Worm (Caenorhabditis elegans) whole organism, late embryonic: Measurements from ENCODE around the gene F54F7.3.

Experiments used
- C08G9.2 ChIP-seq: sonication (generic microtip); optimal IDR thresholded peaks from 2 replicates; lab custom pipeline; 2016; ENCODE audit warnings: mild to moderate bottlenecking, missing genetic modification characterization, moderate library complexity, missing compliant biosample characterization
- K02D7.2 ChIP-seq: sonication (generic microtip); optimal IDR thresholded peaks from 2 replicates; lab custom pipeline; 2017; ENCODE audit warnings: mild to moderate bottlenecking, missing genetic modification characterization, missing compliant biosample characterization
- T23F11.4 ChIP-seq: fragments of 200-800 bp; sonication (Bioruptor generic); optimal IDR thresholded peaks from 2 replicates; lab custom pipeline; 2018; ENCODE audit warnings: mild to moderate bottlenecking, missing genetic modification characterization, missing compliant biosample characterization
- Y22D7AL.16 ChIP-seq: sonication (generic microtip); optimal IDR thresholded peaks from 2 replicates; lab custom pipeline; 2016; ENCODE audit warnings: missing genetic modification characterization, missing compliant biosample characterization
- ahr-1 ChIP-seq: sonication (generic microtip); optimal IDR thresholded peaks from 2 replicates; lab custom pipeline; 2016; ENCODE audit warnings: missing genetic modification characterization, missing compliant biosample characterization
- ama-1 ChIP-seq: fragments of 150-350 bp; optimal IDR thresholded peaks from 2 replicates; lab custom pipeline; 2014
- ceh-14 ChIP-seq: sonication (generic microtip); optimal IDR thresholded peaks from 2 replicates; lab custom pipeline; 2016; ENCODE audit warnings: missing genotype, missing genetic modification characterization, missing compliant biosample characterization
- ceh-19 ChIP-seq: fragments of 200-800 bp; sonication (Bioruptor generic); optimal IDR thresholded peaks from 2 replicates; lab custom pipeline; 2018; ENCODE audit warnings: mild to moderate bottlenecking, missing genetic modification characterization, missing compliant biosample characterization
- ceh-24 ChIP-seq: sonication (generic microtip); optimal IDR thresholded peaks from 2 replicates; lab custom pipeline; 2016; ENCODE audit warnings: mild to moderate bottlenecking, missing genetic modification characterization, missing compliant biosample characterization
- ceh-30 ChIP-seq: fragments of 150-350 bp; optimal IDR thresholded peaks from 2 replicates; lab custom pipeline; 2014; ENCODE audit warnings: missing biosample characterization, missing genetic modification characterization
- ceh-31 ChIP-seq: sonication (generic microtip); optimal IDR thresholded peaks from 2 replicates; lab custom pipeline; 2016; ENCODE audit warnings: missing genetic modification characterization, missing compliant biosample characterization
- ceh-48 ChIP-seq: sonication (generic microtip); optimal IDR thresholded peaks from 2 replicates; lab custom pipeline; 2016; ENCODE audit warnings: missing genetic modification characterization, inconsistent platforms, missing compliant biosample characterization
- ceh-9 ChIP-seq: sonication (generic microtip); optimal IDR thresholded peaks from 2 replicates; lab custom pipeline; 2016; ENCODE audit warnings: mild to moderate bottlenecking, missing genetic modification characterization, inconsistent platforms, missing compliant biosample characterization
- che-1 ChIP-seq: sonication (generic microtip); optimal IDR thresholded peaks from 2 replicates; lab custom pipeline; 2016; ENCODE audit warnings: mild to moderate bottlenecking, missing genetic modification characterization, missing compliant biosample characterization
- dmd-4 ChIP-seq: sonication (generic microtip); optimal IDR thresholded peaks from 2 replicates; lab custom pipeline; 2016; ENCODE audit warnings: borderline replicate concordance, missing genetic modification characterization, missing compliant biosample characterization
- ets-4 ChIP-seq: sonication (generic microtip); optimal IDR thresholded peaks from 2 replicates; lab custom pipeline; 2016; ENCODE audit warnings: missing genetic modification characterization, missing compliant biosample characterization
- fkh-6 ChIP-seq: sonication (generic microtip); optimal IDR thresholded peaks from 2 replicates; lab custom pipeline; 2016; ENCODE audit warnings: missing genetic modification characterization, missing compliant biosample characterization
- gmeb-2 ChIP-seq: sonication (generic microtip); optimal IDR thresholded peaks from 2 replicates; lab custom pipeline; 2016; ENCODE audit warnings: missing genetic modification characterization, inconsistent platforms, missing compliant biosample characterization
- hlh-13 ChIP-seq: fragments of 200-800 bp; sonication (Bioruptor generic); optimal IDR thresholded peaks from 2 replicates; lab custom pipeline; 2018; ENCODE audit warnings: mild to moderate bottlenecking, missing genetic modification characterization, missing compliant biosample characterization
- lim-6 ChIP-seq: sonication (generic microtip); optimal IDR thresholded peaks from 2 replicates; lab custom pipeline; 2016; ENCODE audit warnings: missing genetic modification characterization, missing compliant biosample characterization
- madf-2 ChIP-seq: sonication (generic microtip); optimal IDR thresholded peaks from 2 replicates; lab custom pipeline; 2017; ENCODE audit warnings: missing genetic modification characterization, missing compliant biosample characterization
- nfya-1 ChIP-seq: sonication (generic microtip); optimal IDR thresholded peaks from 2 replicates; lab custom pipeline; 2017; ENCODE audit warnings: missing genetic modification characterization, mild to moderate bottlenecking, missing compliant biosample characterization, antibody characterized with exemption, moderate library complexity
- nhr-232 ChIP-seq: sonication (generic microtip); optimal IDR thresholded peaks from 2 replicates; lab custom pipeline; 2016; ENCODE audit warnings: missing genetic modification characterization, missing compliant biosample characterization
- npax-4 ChIP-seq: sonication (generic microtip); optimal IDR thresholded peaks from 2 replicates; lab custom pipeline; 2016; ENCODE audit warnings: missing genetic modification characterization, missing compliant biosample characterization
- pat-9 ChIP-seq: fragments of 200-800 bp; sonication (Bioruptor generic); optimal IDR thresholded peaks from 2 replicates; lab custom pipeline; 2018; ENCODE audit warnings: mild to moderate bottlenecking, missing genetic modification characterization, moderate library complexity, missing compliant biosample characterization
- pax-1 ChIP-seq: fragments of 150-350 bp; optimal IDR thresholded peaks from 2 replicates; lab custom pipeline; 2014; ENCODE audit warnings: missing biosample characterization, missing genetic modification characterization
- pqm-1 ChIP-seq: sonication (generic microtip); optimal IDR thresholded peaks from 2 replicates; lab custom pipeline; 2016; ENCODE audit warnings: missing genetic modification characterization, missing compliant biosample characterization
- pros-1 ChIP-seq: fragments of 150-350 bp; optimal IDR thresholded peaks from 2 replicates; lab custom pipeline; 2014; ENCODE audit warnings: missing biosample characterization, missing genetic modification reagents, missing genetic modification characterization
- ref-2 ChIP-seq: sonication (generic microtip); optimal IDR thresholded peaks from 2 replicates; lab custom pipeline; 2016; ENCODE audit warnings: missing genetic modification characterization, missing compliant biosample characterization
- rnt-1 ChIP-seq: sonication (generic microtip); optimal IDR thresholded peaks from 2 replicates; lab custom pipeline; 2016; ENCODE audit warnings: missing genetic modification characterization, missing compliant biosample characterization
- sox-4 ChIP-seq: sonication (generic microtip); optimal IDR thresholded peaks from 2 replicates; lab custom pipeline; 2017; ENCODE audit warnings: mild to moderate bottlenecking, missing genetic modification characterization, inconsistent platforms, missing compliant biosample characterization
- tbx-2 ChIP-seq: sonication (generic microtip); optimal IDR thresholded peaks from 2 replicates; lab custom pipeline; 2016; ENCODE audit warnings: missing genetic modification characterization, missing compliant biosample characterization
- tbx-7 ChIP-seq: sonication (generic microtip); optimal IDR thresholded peaks from 2 replicates; lab custom pipeline; 2016; ENCODE audit warnings: missing genotype, missing genetic modification characterization, missing compliant biosample characterization
- ttx-3 ChIP-seq: sonication (generic microtip); optimal IDR thresholded peaks from 2 replicates; lab custom pipeline; 2016; ENCODE audit warnings: missing genetic modification reagents, missing genetic modification characterization, missing compliant biosample characterization
- unc-3 ChIP-seq, 2 experiments: fragments of 200-800 bp in 1 of 2; sonication (Bioruptor generic) in 1 of 2; sonication (generic microtip) in 1 of 2; conservative IDR thresholded peaks in 1 of 2; optimal IDR thresholded peaks in 1 of 2; 2 replicates each; pipeline versions ENCODE4 v1.3.6 to Lab custom; 2016 to 2022; ENCODE audit warnings: missing compliant biosample characterization in 2 of 2, missing genetic modification characterization in 2 of 2, missing genetic modification reagents in 1 of 2
- unc-42 ChIP-seq: sonication (generic microtip); optimal IDR thresholded peaks from 2 replicates; lab custom pipeline; 2016; ENCODE audit warnings: missing genotype, missing genetic modification characterization, missing compliant biosample characterization
- unc-55 ChIP-seq: sonication (generic microtip); optimal IDR thresholded peaks from 2 replicates; lab custom pipeline; 2017; ENCODE audit warnings: missing biosample characterization, missing genetic modification reagents, missing genetic modification characterization
- unc-86 ChIP-seq: sonication (generic microtip); optimal IDR thresholded peaks from 2 replicates; lab custom pipeline; 2016; ENCODE audit warnings: missing genetic modification characterization, missing compliant biosample characterization
- zip-5 ChIP-seq: sonication (generic microtip); optimal IDR thresholded peaks from 2 replicates; lab custom pipeline; 2016; ENCODE audit warnings: missing genetic modification characterization, missing compliant biosample characterization
- ztf-16 ChIP-seq: sonication (generic microtip); optimal IDR thresholded peaks from 2 replicates; lab custom pipeline; 2017; ENCODE audit warnings: missing genetic modification characterization, missing compliant biosample characterization

Gene F54F7.3

ce11 chrX:11850572-11850971 is 590 bp upstream of the F54F7.3 start, which contains the start of gene F54F7.14:
Gene F54F7.14 (plus strand): TSS chrX:11850872.
- TF ChIP-seq nfya-1 (tag; lab: Kevin White, UChicago), result no peak
- no peak for TF ChIP-seq ets-4 (tag; lab: Kevin White, UChicago)
- no peak for TF ChIP-seq rnt-1 (tag; lab: Kevin White, UChicago)
- no peak for TF ChIP-seq pat-9 (tag; lab: Kevin White, UChicago)
- TF ChIP-seq ceh-14 (tag; lab: Kevin White, UChicago), result no peak

DNA sequence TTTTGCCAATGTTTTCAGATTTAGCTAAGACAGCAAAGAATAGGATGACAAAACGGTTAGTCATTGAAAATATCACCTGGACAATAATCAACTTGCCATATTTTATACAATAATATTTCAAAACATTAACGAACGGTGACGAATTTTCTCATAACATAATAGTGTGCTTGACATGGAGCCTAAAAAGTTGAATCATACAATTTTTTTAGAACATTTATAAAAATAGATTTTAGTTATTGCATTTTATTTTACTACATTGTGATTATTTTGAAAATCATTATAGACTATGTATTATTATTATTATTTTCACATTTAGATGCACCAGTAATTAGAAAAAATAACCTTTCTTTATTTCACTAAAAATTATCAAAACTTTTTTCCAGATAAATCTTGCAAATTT is 1.4 kb downstream of the F54F7.3 start, which contains the start of gene F54F7.9:
F54F7.9 (minus strand) TSS at position 101 of the 400 bp plus-strand sequence.
- TF ChIP-seq ceh-31 (no peak), unc-42 (tag; lab: Kevin White, UChicago) (no peak), che-1 (tag; lab: Kevin White, UChicago) (no peak), tbx-7 (tag; lab: Kevin White, UChicago) (no peak), ceh-30 (no peak), gmeb-2 (tag; lab: Kevin White, UChicago) (no peak), ahr-1 (tag; lab: Kevin White, UChicago) (no peak), K02D7.2 (tag; lab: Kevin White, UChicago) (no peak), pros-1 (tag; lab: Kevin White, UChicago) (no peak), unc-3 (GFP tag; conservative IDR thresholded peaks at IDR 0.05; lab: Robert Waterston, UW) (no peak), unc-3 (tag; optimal IDR thresholded peaks at IDR 0.05; lab: Kevin White, UChicago) (no peak), lim-6 (tag; lab: Kevin White, UChicago) (no peak), ceh-19 (no peak)

- TF ChIP-seq fkh-6, result no peak
- no peak for TF ChIP-seq ceh-48 (tag; lab: Kevin White, UChicago)
- no peak for TF ChIP-seq ceh-9 (tag; lab: Kevin White, UChicago)
- no peak for TF ChIP-seq pqm-1 (tag; lab: Kevin White, UChicago)
- TF ChIP-seq ceh-24, result no peak
- no peak for TF ChIP-seq ttx-3 (tag; lab: Kevin White, UChicago)
- TF ChIP-seq unc-86, result no peak
- no peak for TF ChIP-seq pros-1 (tag; lab: Kevin White, UChicago)
- TF ChIP-seq tbx-2, result no peak
- TF ChIP-seq npax-4 (tag; lab: Kevin White, UChicago), result no peak
- TF ChIP-seq unc-3 (GFP tag; conservative IDR thresholded peaks at IDR 0.05; lab: Robert Waterston, UW), result no peak
- no peak for TF ChIP-seq unc-3 (tag; optimal IDR thresholded peaks at IDR 0.05; lab: Kevin White, UChicago)
- TF ChIP-seq ztf-16 (tag; lab: Kevin White, UChicago), result no peak
- no peak for TF ChIP-seq ref-2 (tag; lab: Kevin White, UChicago)
Measured at ce11 chrX:11843363-11843762, 6.6 kb downstream of the F54F7.3 start, which contains the start of gene F54F7.2. Gene F54F7.2 (plus strand): TSS chrX:11843663.

ce11 chrX:11837378-11837777 is 12.6 kb downstream of the F54F7.3 start, which contains the start of gene taf-7.1:
Gene taf-7.1 (minus strand): TSS chrX:11837478.
- TF ChIP-seq unc-86 (no peak), T23F11.4 (GFP tag; lab: Kevin White, UChicago) (no peak), Y22D7AL.16 (no peak), zip-5 (no peak), ama-1 (lab: Kevin White, UChicago) (no peak), C08G9.2 (tag; lab: Kevin White, UChicago) (no peak), lim-6 (tag; lab: Kevin White, UChicago) (no peak), pax-1 (tag; lab: Kevin White, UChicago) (no peak), dmd-4 (tag; lab: Kevin White, UChicago) (no peak), ceh-48 (tag; lab: Kevin White, UChicago) (no peak), ets-4 (tag; lab: Kevin White, UChicago) (no peak), nhr-232 (tag; lab: Kevin White, UChicago) (no peak), unc-55 (GFP tag; lab: Kevin White, UChicago) (no peak), hlh-13 (no peak), che-1 (tag; lab: Kevin White, UChicago) (no peak), sox-4 (tag; lab: Kevin White, UChicago) (no peak), madf-2 (no peak), ref-2 (tag; lab: Kevin White, UChicago) (no peak), pqm-1 (tag; lab: Kevin White, UChicago) (no peak)
